Worm (Caenorhabditis elegans) whole organism, midembryonic: ENCODE data around the gene D2089.8.

Experiments used
- T22C8.4 ChIP-seq: fragments of 200-800 bp; sonication (Bioruptor generic); IDR thresholded peaks from 2 replicates; pipeline ENCODE4 v1.3.6; 2022; ENCODE audit warnings: missing genetic modification characterization, missing compliant biosample characterization
- cog-1 ChIP-seq: sonication (generic microtip); optimal IDR thresholded peaks from 2 replicates; lab custom pipeline; 2016; ENCODE audit warnings: missing genetic modification characterization, missing compliant biosample characterization
- flt-1 ChIP-seq: fragments of 200-800 bp; sonication (Bioruptor generic); IDR thresholded peaks from 2 replicates; pipeline ENCODE4 v1.3.6; 2022; ENCODE audit warnings: missing genetic modification characterization, missing compliant biosample characterization
- klf-2 ChIP-seq: fragments of 200-800 bp; sonication (Bioruptor generic); conservative IDR thresholded peaks from 2 replicates; pipeline ENCODE4 v1.3.6; 2022; ENCODE audit warnings: missing genetic modification reagents, missing genetic modification characterization, missing compliant biosample characterization
- med-1 ChIP-seq: sonication (generic microtip); optimal IDR thresholded peaks from 2 replicates; lab custom pipeline; 2017; ENCODE audit warnings: missing genetic modification characterization, mild to moderate bottlenecking, missing compliant biosample characterization, antibody characterized with exemption, missing genetic modification reagents; ENCODE audit not compliant: insufficient read depth
- ref-1 ChIP-seq: fragments of 200-800 bp; sonication (Bioruptor generic); conservative IDR thresholded peaks from 2 replicates; pipeline ENCODE4 v1.3.6; 2022; ENCODE audit warnings: missing genetic modification reagents, missing genetic modification characterization, missing compliant biosample characterization
- tab-1 ChIP-seq: fragments of 200-800 bp; sonication (Bioruptor generic); IDR thresholded peaks from 2 replicates; pipeline ENCODE4 v1.3.6; 2022; ENCODE audit warnings: missing genetic modification characterization, missing compliant biosample characterization
- ztf-23 ChIP-seq: fragments of 200-800 bp; sonication (Bioruptor generic); IDR thresholded peaks from 2 replicates; pipeline ENCODE4 v1.3.6; 2022; ENCODE audit warnings: missing genetic modification reagents, missing genetic modification characterization, missing compliant biosample characterization
- ztf-29 ChIP-seq: fragments of 200-800 bp; sonication (Bioruptor generic); IDR thresholded peaks from 2 replicates; pipeline ENCODE4 v1.3.6; 2022; ENCODE audit warnings: missing genetic modification reagents, missing genetic modification characterization, missing compliant biosample characterization

The D2089.8 gene

ce11 chrII:10643403-10643802 lies 19.2 kb downstream of the D2089.8 start, which contains the start of gene M28.4:
M28.4 (plus strand) TSS chrII:10643703.
- TF ChIP-seq flt-1 (GFP tag; lab: Robert Waterston, UW), result no peak
- TF ChIP-seq klf-2 (GFP tag; lab: Robert Waterston, UW), result no peak
- TF ChIP-seq med-1, result no peak
- no peak for TF ChIP-seq T22C8.4
- TF ChIP-seq ztf-29 (GFP tag; lab: Robert Waterston, UW), result no peak
- TF ChIP-seq ztf-23 (GFP tag; lab: Robert Waterston, UW), result no peak
- no peak for TF ChIP-seq tab-1
- no peak for TF ChIP-seq cog-1 (tag; lab: Kevin White, UChicago)
- no peak for TF ChIP-seq ref-1 (GFP tag; lab: Robert Waterston, UW)

ce11 chrII:10639110-10639509 lies 23.5 kb downstream of the D2089.8 start, which contains the start of gene M28.9:
M28.9 (plus strand) TSS chrII:10639410.
- TF ChIP-seq klf-2 (GFP tag; lab: Robert Waterston, UW) (no peak), T22C8.4 (no peak), tab-1 (no peak), cog-1 (tag; lab: Kevin White, UChicago) (no peak), med-1 (no peak), flt-1 (GFP tag; lab: Robert Waterston, UW) (no peak), ref-1 (GFP tag; lab: Robert Waterston, UW) (no peak), ztf-29 (GFP tag; lab: Robert Waterston, UW) (no peak), ztf-23 (GFP tag; lab: Robert Waterston, UW) (no peak)

- no peak for TF ChIP-seq tab-1
- TF ChIP-seq flt-1 (GFP tag; lab: Robert Waterston, UW), result no peak
- TF ChIP-seq ztf-23 (GFP tag; lab: Robert Waterston, UW), result no peak
- TF ChIP-seq ref-1 (GFP tag; lab: Robert Waterston, UW), result no peak
- no peak for TF ChIP-seq cog-1 (tag; lab: Kevin White, UChicago)
- no peak for TF ChIP-seq ztf-29 (GFP tag; lab: Robert Waterston, UW)
- TF ChIP-seq med-1, result no peak
- TF ChIP-seq klf-2 (GFP tag; lab: Robert Waterston, UW), result no peak
- TF ChIP-seq T22C8.4, result no peak
Observed at ce11 chrII:10630944-10631343, 31.6 kb downstream of the D2089.8 start.

ce11 chrII:10627963-10628362 lies 34.6 kb downstream of the D2089.8 start, which contains the start of gene M28.8:
M28.8 (plus strand) TSS chrII:10628263.
- TF ChIP-seq cog-1 (tag; lab: Kevin White, UChicago) (no peak), ref-1 (GFP tag; lab: Robert Waterston, UW) (no peak), tab-1 (no peak), klf-2 (GFP tag; lab: Robert Waterston, UW) (no peak), ztf-23 (GFP tag; lab: Robert Waterston, UW) (no peak), med-1 (no peak)

- TF ChIP-seq cog-1 (tag; lab: Kevin White, UChicago), result no peak
- TF ChIP-seq ref-1 (GFP tag; lab: Robert Waterston, UW), result no peak
- TF ChIP-seq flt-1 (GFP tag; lab: Robert Waterston, UW), result no peak
- TF ChIP-seq ztf-23 (GFP tag; lab: Robert Waterston, UW), result no peak
- no peak for TF ChIP-seq ztf-29 (GFP tag; lab: Robert Waterston, UW)
- TF ChIP-seq tab-1, result no peak
- TF ChIP-seq T22C8.4, result no peak
- no peak for TF ChIP-seq klf-2 (GFP tag; lab: Robert Waterston, UW)
- no peak for TF ChIP-seq med-1
Observed at ce11 chrII:10627086-10627485, 35.5 kb downstream of the D2089.8 start.

ce11 chrII:10621965-10622364 lies 40.6 kb downstream of the D2089.8 start, which contains the start of gene cutl-9:
cutl-9 (plus strand) TSS chrII:10622265.
- TF ChIP-seq med-1 (no peak), ztf-23 (GFP tag; lab: Robert Waterston, UW) (no peak), klf-2 (GFP tag; lab: Robert Waterston, UW) (no peak), ztf-29 (GFP tag; lab: Robert Waterston, UW) (no peak), tab-1 (no peak), ref-1 (GFP tag; lab: Robert Waterston, UW) (no peak), flt-1 (GFP tag; lab: Robert Waterston, UW) (no peak), T22C8.4 (no peak), cog-1 (tag; lab: Kevin White, UChicago) (no peak)

- TF ChIP-seq klf-2 (GFP tag; lab: Robert Waterston, UW) (no peak), ref-1 (GFP tag; lab: Robert Waterston, UW) (no peak), ztf-23 (GFP tag; lab: Robert Waterston, UW) (no peak), tab-1 (no peak), cog-1 (tag; lab: Kevin White, UChicago) (no peak), ztf-29 (GFP tag; lab: Robert Waterston, UW) (no peak), med-1 (no peak), flt-1 (GFP tag; lab: Robert Waterston, UW) (no peak), T22C8.4 (no peak)
Observed at ce11 chrII:10618157-10618556, 44.4 kb downstream of the D2089.8 start, which contains the start of gene C14A4.13. C14A4.13 (plus strand) TSS chrII:10618457.

ce11 chrII:10612743-10613142 lies 49.8 kb downstream of the D2089.8 start, which contains the start of gene C14A4.12:
C14A4.12 (plus strand) TSS chrII:10613043.
- no peak for TF ChIP-seq tab-1
- no peak for TF ChIP-seq ref-1 (GFP tag; lab: Robert Waterston, UW)
- no peak for TF ChIP-seq flt-1 (GFP tag; lab: Robert Waterston, UW)
- no peak for TF ChIP-seq T22C8.4
- TF ChIP-seq ztf-29 (GFP tag; lab: Robert Waterston, UW), result no peak
- TF ChIP-seq cog-1 (tag; lab: Kevin White, UChicago), result no peak
- no peak for TF ChIP-seq ztf-23 (GFP tag; lab: Robert Waterston, UW)
- no peak for TF ChIP-seq med-1
- TF ChIP-seq klf-2 (GFP tag; lab: Robert Waterston, UW), result no peak
